Worm (Caenorhabditis elegans) whole organism, L2 larva: ENCODE data around the gene ugt-2.

ENCODE experiments used
- C34F6.9 ChIP-seq: fragments of 150-350 bp; optimal IDR thresholded peaks from 2 replicates; lab custom pipeline; 2014; ENCODE audit warnings: missing biosample characterization, missing genetic modification characterization
- F13H6.1 ChIP-seq: sonication (generic microtip); optimal IDR thresholded peaks from 2 replicates; lab custom pipeline; 2016; ENCODE audit warnings: missing genetic modification characterization, missing compliant biosample characterization
- R02D3.7 ChIP-seq: fragments of 150-350 bp; optimal IDR thresholded peaks from 2 replicates; lab custom pipeline; 2014; ENCODE audit warnings: missing biosample characterization, missing genetic modification characterization
- Y55F3AM.14 ChIP-seq: fragments of 200-800 bp; sonication (Bioruptor generic); optimal IDR thresholded peaks from 2 replicates; lab custom pipeline; 2018; ENCODE audit warnings: mild to moderate bottlenecking, missing genetic modification characterization, missing compliant biosample characterization
- ZK546.5 ChIP-seq: sonication (generic microtip); optimal IDR thresholded peaks from 2 replicates; lab custom pipeline; 2017; ENCODE audit warnings: missing biosample characterization, missing genetic modification characterization
- alr-1 ChIP-seq: fragments of 150-350 bp; optimal IDR thresholded peaks from 2 replicates; lab custom pipeline; 2014; ENCODE audit warnings: missing biosample characterization, missing genetic modification characterization
- aly-2 ChIP-seq: fragments of 150-350 bp; optimal IDR thresholded peaks from 2 replicates; lab custom pipeline; 2014; ENCODE audit warnings: missing biosample characterization, missing genetic modification characterization
- ama-1 ChIP-seq: fragments of 150-350 bp; optimal IDR thresholded peaks from 2 replicates; lab custom pipeline; 2018; ENCODE audit warnings: inconsistent platforms
- blmp-1 ChIP-seq: sonication (generic microtip); optimal IDR thresholded peaks from 2 replicates; lab custom pipeline; 2017; ENCODE audit warnings: missing genetic modification characterization, mild to moderate bottlenecking, missing compliant biosample characterization, antibody characterized with exemption, moderate library complexity; ENCODE audit not compliant: insufficient read depth
- ceh-16 ChIP-seq: fragments of 150-350 bp; optimal IDR thresholded peaks from 2 replicates; lab custom pipeline; 2014; ENCODE audit warnings: missing biosample characterization, missing genetic modification characterization
- ceh-82 ChIP-seq: fragments of 150-350 bp; optimal IDR thresholded peaks from 2 replicates; lab custom pipeline; 2014; ENCODE audit warnings: missing biosample characterization, missing genetic modification characterization
- crh-2 ChIP-seq: sonication (generic microtip); optimal IDR thresholded peaks from 2 replicates; lab custom pipeline; 2017; ENCODE audit warnings: missing biosample characterization, missing genetic modification characterization
- dmd-4 ChIP-seq: sonication (generic microtip); optimal IDR thresholded peaks from 2 replicates; lab custom pipeline; 2017; ENCODE audit warnings: missing biosample characterization, missing genetic modification characterization
- egl-27 ChIP-seq: sonication (generic microtip); optimal IDR thresholded peaks from 3 replicates; lab custom pipeline; 2017; ENCODE audit warnings: missing biosample characterization, missing genetic modification reagents, missing genetic modification characterization
- elt-3 ChIP-seq: sonication (generic microtip); optimal IDR thresholded peaks from 2 replicates; lab custom pipeline; 2017; ENCODE audit warnings: missing biosample characterization, missing genetic modification characterization
- fos-1 ChIP-seq: fragments of 150-350 bp; optimal IDR thresholded peaks from 2 replicates; lab custom pipeline; 2014; ENCODE audit warnings: missing biosample characterization, missing genetic modification characterization
- gmeb-1 ChIP-seq: fragments of 150-350 bp; optimal IDR thresholded peaks from 2 replicates; lab custom pipeline; 2014; ENCODE audit warnings: missing biosample characterization, missing genetic modification characterization
- lin-11 ChIP-seq: fragments of 150-350 bp; sonication (generic microtip); optimal IDR thresholded peaks from 2 replicates; lab custom pipeline; 2014; ENCODE audit warnings: missing biosample characterization, missing genetic modification characterization, inconsistent platforms, mixed read lengths
- lin-13 ChIP-seq: fragments of 150-350 bp; optimal IDR thresholded peaks from 2 replicates; lab custom pipeline; 2014; ENCODE audit warnings: missing biosample characterization, missing genetic modification reagents, missing genetic modification characterization
- lin-39 ChIP-seq: fragments of 150-350 bp; optimal IDR thresholded peaks from 2 replicates; lab custom pipeline; 2014; ENCODE audit warnings: missing biosample characterization, missing genetic modification reagents, missing genetic modification characterization
- lsy-2 ChIP-seq, 2 experiments: fragments of 150-350 bp in 1 of 2; sonication (generic microtip) in 1 of 2; optimal IDR thresholded peaks; 2 replicates each; lab custom pipeline; 2014 to 2017; ENCODE audit warnings: missing biosample characterization in 2 of 2, missing genetic modification characterization in 2 of 2
- mab-5 ChIP-seq: fragments of 150-350 bp; optimal IDR thresholded peaks from 2 replicates; lab custom pipeline; 2014; ENCODE audit warnings: missing biosample characterization, missing genetic modification characterization
- mbf-1 ChIP-seq: sonication (generic microtip); optimal IDR thresholded peaks from 2 replicates; lab custom pipeline; 2017; ENCODE audit warnings: missing biosample characterization, missing genetic modification characterization
- mdl-1 ChIP-seq, 2 experiments: fragments of 150-350 bp in 1 of 2; sonication (generic microtip) in 1 of 2; optimal IDR thresholded peaks; 2 replicates each; lab custom pipeline; 2017; ENCODE audit warnings: missing biosample characterization in 2 of 2, missing genetic modification characterization in 2 of 2
- nhr-10 ChIP-seq: sonication (generic microtip); optimal IDR thresholded peaks from 2 replicates; lab custom pipeline; 2017; ENCODE audit warnings: missing biosample characterization, missing genetic modification characterization
- nhr-11 ChIP-seq: fragments of 150-350 bp; optimal IDR thresholded peaks from 2 replicates; lab custom pipeline; 2014; ENCODE audit warnings: missing biosample characterization, missing genetic modification characterization
- nhr-12 ChIP-seq: fragments of 150-350 bp; optimal IDR thresholded peaks from 2 replicates; lab custom pipeline; 2014; ENCODE audit warnings: missing biosample characterization, missing genetic modification characterization
- nhr-129 ChIP-seq: fragments of 150-350 bp; optimal IDR thresholded peaks from 2 replicates; lab custom pipeline; 2014; ENCODE audit warnings: missing biosample characterization, missing genetic modification characterization
- nhr-21 ChIP-seq: fragments of 150-350 bp; optimal IDR thresholded peaks from 2 replicates; lab custom pipeline; 2014; ENCODE audit warnings: missing biosample characterization, missing genetic modification characterization
- nhr-23 ChIP-seq: fragments of 150-350 bp; optimal IDR thresholded peaks from 2 replicates; lab custom pipeline; 2014; ENCODE audit warnings: missing biosample characterization, missing genetic modification reagents, missing genetic modification characterization
- nhr-237 ChIP-seq: fragments of 150-350 bp; optimal IDR thresholded peaks from 2 replicates; lab custom pipeline; 2014; ENCODE audit warnings: missing biosample characterization, missing genetic modification characterization
- nhr-25 ChIP-seq: fragments of 150-350 bp; sonication (generic microtip); optimal IDR thresholded peaks from 3 replicates; lab custom pipeline; 2014; ENCODE audit warnings: missing biosample characterization, missing genetic modification characterization
- nhr-6 ChIP-seq: fragments of 150-350 bp; optimal IDR thresholded peaks from 2 replicates; lab custom pipeline; 2014; ENCODE audit warnings: missing biosample characterization, missing genetic modification characterization
- nhr-77 ChIP-seq: fragments of 150-350 bp; optimal IDR thresholded peaks from 2 replicates; lab custom pipeline; 2014; ENCODE audit warnings: missing biosample characterization, missing genetic modification characterization
- peb-1 ChIP-seq: fragments of 150-350 bp; optimal IDR thresholded peaks from 2 replicates; lab custom pipeline; 2014; ENCODE audit warnings: missing biosample characterization, missing genetic modification characterization
- skn-1 ChIP-seq: sonication (generic microtip); optimal IDR thresholded peaks from 2 replicates; lab custom pipeline; 2017; ENCODE audit warnings: missing biosample characterization, missing genetic modification characterization
- sma-3 ChIP-seq: sonication (generic microtip); optimal IDR thresholded peaks from 2 replicates; lab custom pipeline; 2016; ENCODE audit warnings: missing genetic modification reagents, missing genetic modification characterization, missing compliant biosample characterization
- sma-9 ChIP-seq, 2 experiments: fragments of 150-350 bp in 1 of 2; sonication (generic microtip) in 1 of 2; optimal IDR thresholded peaks; 2 replicates each; lab custom pipeline; 2014 to 2016; ENCODE audit warnings: missing genetic modification characterization in 2 of 2, mild to moderate bottlenecking in 1 of 2, missing biosample characterization in 1 of 2, missing compliant biosample characterization in 1 of 2, missing genetic modification reagents in 1 of 2, moderate library complexity in 1 of 2
- unc-39 ChIP-seq: fragments of 150-350 bp; optimal IDR thresholded peaks from 2 replicates; lab custom pipeline; 2014; ENCODE audit warnings: missing biosample characterization, missing genetic modification characterization
- unc-55 ChIP-seq: fragments of 150-350 bp; sonication (generic microtip); optimal IDR thresholded peaks from 3 replicates; lab custom pipeline; 2014; ENCODE audit warnings: missing biosample characterization, missing genetic modification reagents, missing genetic modification characterization
- unc-62 ChIP-seq: fragments of 150-350 bp; optimal IDR thresholded peaks from 2 replicates; lab custom pipeline; 2014; ENCODE audit warnings: missing biosample characterization, missing genetic modification reagents, missing genetic modification characterization
- zag-1 ChIP-seq: fragments of 150-350 bp; optimal IDR thresholded peaks from 2 replicates; lab custom pipeline; 2014; ENCODE audit warnings: missing biosample characterization, missing genetic modification characterization
- ztf-1 ChIP-seq: fragments of 200-800 bp; sonication (Bioruptor generic); conservative IDR thresholded peaks from 2 replicates; pipeline ENCODE4 v1.3.6; 2022; ENCODE audit warnings: missing genetic modification characterization, missing compliant biosample characterization
- ztf-11 ChIP-seq: sonication (generic microtip); optimal IDR thresholded peaks from 2 replicates; lab custom pipeline; 2017; ENCODE audit warnings: missing biosample characterization, missing genetic modification characterization
- ztf-4 ChIP-seq: fragments of 150-350 bp; optimal IDR thresholded peaks from 2 replicates; lab custom pipeline; 2014; ENCODE audit warnings: missing biosample characterization, missing genetic modification characterization

The ugt-2 gene

DNA sequence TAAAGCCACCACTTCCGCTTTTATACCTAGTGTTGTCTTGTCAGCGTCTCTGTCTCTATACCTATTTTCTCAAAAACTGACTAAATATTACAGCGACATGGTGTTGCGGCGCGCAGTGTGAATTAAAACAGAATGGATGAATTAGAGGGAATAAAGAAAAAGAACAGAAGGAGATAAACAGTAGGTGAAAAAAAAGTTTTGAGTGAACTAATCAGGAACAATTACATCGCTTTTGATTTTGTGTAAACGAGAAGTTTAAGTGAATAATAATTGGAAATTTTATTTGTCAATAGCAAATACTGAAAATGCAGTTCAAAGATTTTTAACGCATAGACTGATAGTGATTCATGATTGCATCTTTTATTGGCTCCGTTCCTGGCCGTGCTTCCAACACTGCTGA is 26.5 kb downstream of the ugt-2 start, which contains the start of gene col-12:
Gene col-12 (minus strand): TSS at position 101 of the 400 bp plus-strand sequence.
- TF ChIP-seq blmp-1 (tag; lab: Kevin White, UChicago) = no peak
- TF ChIP-seq peb-1 (tag; lab: Kevin White, UChicago) = no peak
- no peak for TF ChIP-seq aly-2
- no peak for TF ChIP-seq sma-9 (GFP tag; optimal IDR thresholded peaks at IDR 0.05; lab: Kevin White, UChicago)
- no peak for TF ChIP-seq sma-9 (tag; optimal IDR thresholded peaks at IDR 0.05; lab: Kevin White, UChicago)
- TF ChIP-seq mdl-1 (tag; optimal IDR thresholded peaks at IDR 0.05; lab: Kevin White, UChicago) = no peak
- no peak for TF ChIP-seq ZK546.5 (tag; lab: Kevin White, UChicago)
- TF ChIP-seq nhr-129 = no peak

DNA sequence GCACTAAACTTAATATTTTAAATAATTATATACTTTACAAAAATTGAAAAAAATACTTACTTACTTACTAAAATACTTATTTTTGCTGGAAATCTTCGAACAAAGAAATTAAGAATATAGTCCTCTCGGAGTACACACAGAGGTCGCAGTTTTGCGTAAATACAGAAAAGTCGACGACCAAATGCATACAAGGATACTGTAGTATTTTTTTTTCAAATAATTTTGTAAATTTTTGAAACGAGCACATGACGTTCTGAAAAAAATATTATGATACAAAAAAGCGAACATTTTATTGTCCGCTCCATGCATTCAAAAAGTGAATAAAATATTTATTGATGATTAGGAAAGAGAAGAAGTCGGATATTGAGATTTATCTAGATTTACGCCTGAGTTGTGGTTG is 27.7 kb downstream of the ugt-2 start, which contains the start of gene apc-10:
Gene apc-10 (minus strand): TSS at position 101 of the 400 bp plus-strand sequence.
- no peak for TF ChIP-seq unc-39 (tag; lab: Kevin White, UChicago)
- TF ChIP-seq mbf-1 (tag; lab: Kevin White, UChicago) = no peak
- TF ChIP-seq Y55F3AM.14 (GFP tag; lab: Kevin White, UChicago) = no peak
- no peak for TF ChIP-seq lin-11 (tag; lab: Kevin White, UChicago)
- TF ChIP-seq ztf-11 (tag; lab: Kevin White, UChicago) = no peak
- no peak for TF ChIP-seq lsy-2 (tag; optimal IDR thresholded peaks at IDR 0.05; lab: Kevin White, UChicago)
- no peak for TF ChIP-seq ztf-1 (GFP tag; lab: Robert Waterston, UW)

DNA sequence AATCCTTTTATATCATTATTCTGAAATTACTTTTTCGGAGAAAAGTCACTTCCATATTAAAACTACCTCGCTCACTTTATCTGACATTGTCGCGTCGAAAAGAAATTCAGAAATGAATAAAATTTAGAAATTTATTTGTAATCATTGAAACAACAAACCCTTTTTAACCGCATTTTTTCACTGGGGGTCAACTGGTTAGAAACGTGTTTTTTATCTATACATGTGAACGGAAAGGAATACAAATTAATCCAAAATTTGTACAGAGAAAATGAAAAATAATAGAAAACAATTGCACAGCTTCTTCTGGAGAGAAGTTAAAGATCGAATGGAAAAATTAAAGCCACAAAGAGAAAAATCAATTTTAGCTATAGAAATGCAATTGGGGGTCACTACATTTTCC is 30.0 kb downstream of the ugt-2 start, which contains the start of gene tag-314:
Gene tag-314 (minus strand): TSS at position 101 of the 400 bp plus-strand sequence.
- TF ChIP-seq peb-1 (tag; lab: Kevin White, UChicago) (no peak), nhr-129 (no peak), nhr-237 (tag; lab: Kevin White, UChicago) (no peak)

- TF ChIP-seq fos-1 (peak; percentile 90), mab-5 (tag; lab: Kevin White, UChicago) (no peak), crh-2 (tag; lab: Kevin White, UChicago) (peak; percentile 24), nhr-11 (tag; lab: Kevin White, UChicago) (no peak), ceh-82 (tag; lab: Kevin White, UChicago) (no peak), alr-1 (tag; lab: Kevin White, UChicago) (no peak), zag-1 (no peak), lin-11 (tag; lab: Kevin White, UChicago) (no peak), lsy-2 (tag; optimal IDR thresholded peaks at IDR 0.05; lab: Kevin White, UChicago) (no peak), nhr-12 (tag; lab: Kevin White, UChicago) (no peak), ztf-1 (GFP tag; lab: Robert Waterston, UW) (no peak), egl-27 (tag; lab: Kevin White, UChicago) (no peak), F13H6.1 (no peak), mdl-1 (tag; optimal IDR thresholded peaks at IDR 0.05; lab: Kevin White, UChicago) (no peak), gmeb-1 (peak; percentile 25), elt-3 (tag; lab: Kevin White, UChicago) (no peak), skn-1 (tag; lab: Kevin White, UChicago) (peak; percentile 20), unc-62 (GFP tag; lab: Kevin White, UChicago) (no peak), ama-1 (no peak), dmd-4 (tag; lab: Kevin White, UChicago) (no peak), C34F6.9 (no peak), unc-55 (no peak), ztf-4 (tag; lab: Kevin White, UChicago) (no peak), aly-2 (no peak), R02D3.7 (tag; lab: Kevin White, UChicago) (no peak), sma-9 (GFP tag; optimal IDR thresholded peaks at IDR 0.05; lab: Kevin White, UChicago) (peak; percentile 9), sma-9 (tag; optimal IDR thresholded peaks at IDR 0.05; lab: Kevin White, UChicago) (no peak), lin-13 (GFP tag; lab: Kevin White, UChicago) (no peak), nhr-25 (tag; lab: Kevin White, UChicago) (no peak), nhr-6 (tag; lab: Kevin White, UChicago) (no peak), nhr-10 (tag; lab: Kevin White, UChicago) (no peak), mbf-1 (tag; lab: Kevin White, UChicago) (no peak), ZK546.5 (tag; lab: Kevin White, UChicago) (no peak), nhr-21 (tag; lab: Kevin White, UChicago) (no peak), sma-3 (GFP tag; lab: Kevin White, UChicago) (no peak), nhr-23 (tag; lab: Kevin White, UChicago) (no peak), nhr-237 (tag; lab: Kevin White, UChicago) (no peak), nhr-129 (no peak), ceh-16 (tag; lab: Kevin White, UChicago) (no peak), nhr-77 (tag; lab: Kevin White, UChicago) (no peak), lin-39 (tag; lab: Kevin White, UChicago) (no peak)
- TF ChIP-seq, all 48 proteins: peak for 5
Measured at ce11 chrV:10432607-10433006, 34.0 kb downstream of the ugt-2 start.
